Fruit fly (Drosophila melanogaster) whole organism, embryonic: Measurements from ENCODE around the gene CG14851.
A peak's percentile ranks its signal among the peaks of the same experiment; 100 is the strongest.

ENCODE experiments used
- Aef1 ChIP-seq: fragments of 200-800 bp; sonication (Bioruptor generic); IDR thresholded peaks from 3 replicates; pipeline ENCODE4 v1.3.6; 2022; ENCODE audit warnings: missing biosample characterization, missing genetic modification characterization
- CG14050 ChIP-seq: fragments of 200-800 bp; sonication (Bioruptor generic); IDR thresholded peaks from 3 replicates; pipeline ENCODE4 v1.3.6; 2022; ENCODE audit warnings: missing biosample characterization, missing genetic modification characterization
- CG15479 ChIP-seq: fragments of 200-800 bp; sonication (Bioruptor generic); optimal IDR thresholded peaks from 3 replicates; lab custom pipeline; 2019; ENCODE audit warnings: missing biosample characterization, mild to moderate bottlenecking, missing genetic modification characterization, moderate library complexity
- CG15696 ChIP-seq: fragments of 200-800 bp; sonication (Bioruptor generic); optimal IDR thresholded peaks from 2 replicates; lab custom pipeline; 2019; ENCODE audit warnings: missing biosample characterization, mild to moderate bottlenecking, missing genetic modification characterization, moderate library complexity
- CG17359 ChIP-seq: fragments of 200-800 bp; sonication (Bioruptor generic); optimal IDR thresholded peaks from 3 replicates; lab custom pipeline; 2018; ENCODE audit warnings: missing biosample characterization, mild to moderate bottlenecking, missing genetic modification characterization, moderate library complexity
- CG17568 ChIP-seq: fragments of 200-800 bp; sonication (Bioruptor generic); optimal IDR thresholded peaks from 2 replicates; lab custom pipeline; 2018; ENCODE audit warnings: missing biosample characterization, mild to moderate bottlenecking, missing genetic modification characterization, moderate library complexity
- CG18262 ChIP-seq: fragments of 200-800 bp; optimal IDR thresholded peaks from 3 replicates; lab custom pipeline; 2019; ENCODE audit warnings: missing biosample characterization, mild to moderate bottlenecking, missing genetic modification characterization, moderate library complexity
- CG2202 ChIP-seq: fragments of 200-800 bp; sonication (Bioruptor generic); optimal IDR thresholded peaks from 2 replicates; lab custom pipeline; 2018; ENCODE audit warnings: missing biosample characterization, mild to moderate bottlenecking, missing genetic modification characterization
- CG3163 ChIP-seq: fragments of 200-800 bp; sonication (Bioruptor generic); optimal IDR thresholded peaks from 3 replicates; lab custom pipeline; 2016; ENCODE audit warnings: missing biosample characterization, missing genetic modification characterization
- CG33557 ChIP-seq: fragments of 200-800 bp; sonication (Bioruptor generic); optimal IDR thresholded peaks from 2 replicates; lab custom pipeline; 2019; ENCODE audit warnings: missing biosample characterization, mild to moderate bottlenecking, missing genetic modification characterization, moderate library complexity
- CG34422 ChIP-seq: fragments of 200-800 bp; sonication (Bioruptor generic); IDR thresholded peaks from 3 replicates; pipeline ENCODE4 v1.3.6; 2022; ENCODE audit warnings: missing biosample characterization, missing genetic modification characterization
- CG7556 ChIP-seq: fragments of 200-800 bp; sonication (Bioruptor generic); optimal IDR thresholded peaks from 2 replicates; lab custom pipeline; 2017; ENCODE audit warnings: missing biosample characterization, mild to moderate bottlenecking, missing genetic modification characterization
- CG7928 ChIP-seq: fragments of 200-800 bp; sonication (Bioruptor generic); optimal IDR thresholded peaks from 2 replicates; lab custom pipeline; 2017; ENCODE audit warnings: missing biosample characterization, mild to moderate bottlenecking, missing genetic modification characterization
- CG8944 ChIP-seq: fragments of 200-800 bp; sonication (Bioruptor generic); optimal IDR thresholded peaks from 3 replicates; lab custom pipeline; 2016; ENCODE audit warnings: missing biosample characterization, missing genetic modification characterization
- Camta ChIP-seq: fragments of 200-800 bp; sonication (Bioruptor generic); optimal IDR thresholded peaks from 2 replicates; lab custom pipeline; 2016; ENCODE audit warnings: missing biosample characterization, missing genetic modification characterization
- Chrac-16 ChIP-seq: fragments of 200-800 bp; sonication (Bioruptor generic); optimal IDR thresholded peaks from 3 replicates; lab custom pipeline; 2016; ENCODE audit warnings: missing biosample characterization, missing genetic modification characterization
- D19B ChIP-seq: fragments of 200-800 bp; sonication (Bioruptor generic); optimal IDR thresholded peaks from 2 replicates; lab custom pipeline; 2017; ENCODE audit warnings: missing biosample characterization, mild to moderate bottlenecking, missing genetic modification characterization
- Dll ChIP-seq: fragments of 200-800 bp; sonication (Bioruptor generic); IDR thresholded peaks from 4 replicates; pipeline ENCODE4 v1.3.6; 2022; ENCODE audit warnings: missing biosample characterization, missing genetic modification characterization; ENCODE audit not compliant: partially characterized antibody
- Dp ChIP-seq: fragments of 200-800 bp; sonication (Bioruptor generic); optimal IDR thresholded peaks from 2 replicates; lab custom pipeline; 2018; ENCODE audit warnings: missing biosample characterization, mild to moderate bottlenecking, missing genetic modification characterization, moderate library complexity
- Drgx ChIP-seq: fragments of 200-800 bp; sonication (Bioruptor generic); IDR thresholded peaks from 2 replicates; pipeline ENCODE4 v1.3.6; 2022; ENCODE audit warnings: missing biosample characterization, missing genetic modification characterization
- HmgD ChIP-seq: fragments of 200-800 bp; sonication (Bioruptor generic); optimal IDR thresholded peaks from 3 replicates; lab custom pipeline; 2016; ENCODE audit warnings: missing biosample characterization, missing genetic modification characterization
- Hr39 ChIP-seq: fragments of >200 bp; optimal IDR thresholded peaks from 2 replicates; lab custom pipeline; 2017
- Pdp1 ChIP-seq, 2 experiments: fragments of 200-800 bp; sonication (Bioruptor generic); optimal IDR thresholded peaks; 3 replicates each; lab custom pipeline; 2016; ENCODE audit warnings: missing biosample characterization in 2 of 2, missing genetic modification characterization in 2 of 2, mild to moderate bottlenecking in 1 of 2, moderate library complexity in 1 of 2
- Xbp1 ChIP-seq: fragments of 200-800 bp; sonication (Bioruptor generic); optimal IDR thresholded peaks from 3 replicates; lab custom pipeline; 2016; ENCODE audit warnings: missing biosample characterization, mild to moderate bottlenecking, missing genetic modification characterization
- Xrp1 ChIP-seq: fragments of 200-800 bp; sonication (Bioruptor generic); IDR thresholded peaks from 2 replicates; pipeline ENCODE4 v1.3.6; 2022; ENCODE audit warnings: missing biosample characterization, missing genetic modification characterization
- bab2 ChIP-seq: fragments of 200-800 bp; sonication (Bioruptor generic); optimal IDR thresholded peaks from 2 replicates; lab custom pipeline; 2016; ENCODE audit warnings: missing biosample characterization, missing genetic modification characterization
- bowl ChIP-seq: fragments of 200-800 bp; sonication (Bioruptor generic); IDR thresholded peaks from 2 replicates; pipeline ENCODE4 v1.3.6; 2022; ENCODE audit warnings: missing biosample characterization, missing genetic modification characterization
- bsh ChIP-seq, 2 experiments: fragments of 200-800 bp; sonication (Bioruptor generic); optimal IDR thresholded peaks; 2 replicates each; lab custom pipeline; 2017 to 2018; ENCODE audit warnings: mild to moderate bottlenecking in 2 of 2, missing biosample characterization in 2 of 2, missing genetic modification characterization in 2 of 2, moderate library complexity in 1 of 2
- chif ChIP-seq, 2 experiments: fragments of 200-800 bp; sonication (Bioruptor generic); optimal IDR thresholded peaks; 3 replicates each; lab custom pipeline; 2016; ENCODE audit warnings: missing biosample characterization in 2 of 2, missing genetic modification characterization in 2 of 2
- chinmo ChIP-seq: fragments of 200-800 bp; sonication (Bioruptor generic); IDR thresholded peaks from 4 replicates; pipeline ENCODE4 v1.3.6; 2022; ENCODE audit warnings: missing biosample characterization, missing genetic modification characterization; ENCODE audit not compliant: partially characterized antibody
- ci ChIP-seq: fragments of 200-800 bp; sonication (Bioruptor generic); IDR thresholded peaks from 3 replicates; pipeline ENCODE4 v1.3.6; 2022; ENCODE audit warnings: missing biosample characterization, missing genetic modification characterization
- corto ChIP-seq: fragments of 200-800 bp; sonication (Bioruptor generic); optimal IDR thresholded peaks from 2 replicates; lab custom pipeline; 2016; ENCODE audit warnings: missing biosample characterization, mild to moderate bottlenecking, missing genetic modification characterization, moderate library complexity
- dati ChIP-seq: fragments of 200-800 bp; sonication (Bioruptor generic); IDR thresholded peaks from 2 replicates; pipeline ENCODE4 v1.3.6; 2022; ENCODE audit warnings: missing biosample characterization, missing genetic modification characterization
- emc ChIP-seq: fragments of 200-800 bp; sonication (Bioruptor generic); optimal IDR thresholded peaks from 2 replicates; lab custom pipeline; 2016; ENCODE audit warnings: missing biosample characterization, missing genetic modification characterization
- ems ChIP-seq: fragments of 200-800 bp; sonication (Bioruptor generic); optimal IDR thresholded peaks from 3 replicates; lab custom pipeline; 2016; ENCODE audit warnings: missing biosample characterization, missing genetic modification characterization
- fd3F ChIP-seq: fragments of 200-800 bp; sonication (Bioruptor generic); optimal IDR thresholded peaks from 2 replicates; lab custom pipeline; 2018; ENCODE audit warnings: missing biosample characterization, mild to moderate bottlenecking, missing genetic modification characterization, moderate library complexity
- gsb ChIP-seq: fragments of 200-800 bp; sonication (Bioruptor generic); IDR thresholded peaks from 2 replicates; pipeline ENCODE4 v1.3.6; 2022; ENCODE audit warnings: missing biosample characterization, missing genetic modification characterization
- org-1 ChIP-seq: fragments of 200-800 bp; sonication (Bioruptor generic); optimal IDR thresholded peaks from 2 replicates; lab custom pipeline; 2017; ENCODE audit warnings: missing biosample characterization, missing genetic modification characterization
- pb ChIP-seq: fragments of 200-800 bp; sonication (Bioruptor generic); optimal IDR thresholded peaks from 3 replicates; lab custom pipeline; 2016; ENCODE audit warnings: missing biosample characterization, missing genetic modification characterization
- psq ChIP-seq: fragments of 200-800 bp; sonication (Bioruptor generic); optimal IDR thresholded peaks from 2 replicates; lab custom pipeline; 2017; ENCODE audit warnings: missing biosample characterization, missing genetic modification characterization
- ranshi ChIP-seq: fragments of 200-800 bp; sonication (Bioruptor generic); IDR thresholded peaks from 2 replicates; pipeline ENCODE4 v1.3.6; 2022; ENCODE audit warnings: missing biosample characterization, missing genetic modification characterization
- repo ChIP-seq: fragments of 200-800 bp; sonication (Bioruptor generic); optimal IDR thresholded peaks from 2 replicates; lab custom pipeline; 2016; ENCODE audit warnings: missing biosample characterization, missing genetic modification characterization
- rib ChIP-seq: fragments of 200-800 bp; sonication (Bioruptor generic); IDR thresholded peaks from 2 replicates; pipeline ENCODE4 v1.3.6; 2022; ENCODE audit warnings: missing biosample characterization, missing genetic modification characterization
- schlank ChIP-seq: fragments of 200-800 bp; sonication (Bioruptor generic); optimal IDR thresholded peaks from 2 replicates; lab custom pipeline; 2018; ENCODE audit warnings: missing biosample characterization, mild to moderate bottlenecking, missing genetic modification characterization
- sim ChIP-seq: fragments of 200-800 bp; sonication (Bioruptor generic); IDR thresholded peaks from 2 replicates; pipeline ENCODE4 v1.3.6; 2022; ENCODE audit warnings: missing biosample characterization, missing genetic modification characterization
- slp2 ChIP-seq: fragments of 200-800 bp; sonication (Bioruptor generic); optimal IDR thresholded peaks from 2 replicates; lab custom pipeline; 2016; ENCODE audit warnings: missing biosample characterization, missing genetic modification characterization
- so ChIP-seq: fragments of 200-800 bp; sonication (Bioruptor generic); IDR thresholded peaks from 3 replicates; pipeline ENCODE4 v1.3.6; 2022; ENCODE audit warnings: missing biosample characterization, missing genetic modification characterization
- sr ChIP-seq: fragments of 200-800 bp; sonication (Bioruptor generic); IDR thresholded peaks from 3 replicates; pipeline ENCODE4 v1.3.6; 2022; ENCODE audit warnings: missing biosample characterization, missing genetic modification characterization
- twi ChIP-seq: fragments of 200-800 bp; optimal IDR thresholded peaks from 2 replicates; lab custom pipeline; 2019; ENCODE audit warnings: missing biosample characterization, mild to moderate bottlenecking, missing genetic modification characterization, moderate library complexity
- zfh2 ChIP-seq: fragments of 200-800 bp; sonication (Bioruptor generic); optimal IDR thresholded peaks from 2 replicates; lab custom pipeline; 2016; ENCODE audit warnings: missing biosample characterization, missing genetic modification characterization

Gene CG14851

dm6 chr3R:14586480-14587443 is 24.6 kb downstream of the CG14851 start:
- no peak for TF ChIP-seq gsb (GFP tag; lab: Robert Waterston, UW)
- TF ChIP-seq fd3F (GFP tag; lab: Kevin White, UChicago): no peak
- no peak for TF ChIP-seq CG34422 (GFP tag; lab: Robert Waterston, UW)
- TF ChIP-seq Xrp1 (GFP tag; lab: Robert Waterston, UW): peak; percentile 39; the same call in 1 of the 2 replicates
- TF ChIP-seq emc (GFP tag; lab: Kevin White, UChicago): no peak
- TF ChIP-seq Aef1 (GFP tag; lab: Robert Waterston, UW): no peak
- TF ChIP-seq zfh2 (GFP tag; lab: Kevin White, UChicago): no peak
- TF ChIP-seq CG7556 (GFP tag; lab: Kevin White, UChicago): no peak
- TF ChIP-seq schlank: no peak
- TF ChIP-seq CG33557 (GFP tag; lab: Kevin White, UChicago): peak; percentile 43
- TF ChIP-seq bab2: no peak
- peak; percentile 98 for TF ChIP-seq twi
- TF ChIP-seq CG14050 (GFP tag; lab: Robert Waterston, UW): no peak
- TF ChIP-seq bsh (GFP tag; optimal IDR thresholded peaks at IDR 0.05; lab: Kevin White, UChicago): peak in 1 of 2 experiments; percentile 8
- TF ChIP-seq Drgx (GFP tag; lab: Robert Waterston, UW): no peak
- TF ChIP-seq so: no peak
- TF ChIP-seq pb: no peak
- TF ChIP-seq HmgD (GFP tag; lab: Kevin White, UChicago): no peak
- TF ChIP-seq Dp (GFP tag; lab: Kevin White, UChicago): no peak
- no peak for TF ChIP-seq chinmo (GFP tag; lab: Robert Waterston, UW)
- TF ChIP-seq ems (GFP tag; lab: Kevin White, UChicago): no peak
- no peak for TF ChIP-seq Xbp1 (GFP tag; lab: Kevin White, UChicago)
- no peak for TF ChIP-seq CG17568 (GFP tag; lab: Kevin White, UChicago)
- no peak for TF ChIP-seq dati (GFP tag; lab: Robert Waterston, UW)
- TF ChIP-seq Chrac-16: peak; percentile 19
- no peak for TF ChIP-seq bowl
- no peak for TF ChIP-seq CG2202 (tag; lab: Kevin White, UChicago)
- TF ChIP-seq repo (GFP tag; lab: Kevin White, UChicago): no peak
- peak in 1 of 2 experiments; percentile 12 for TF ChIP-seq chif (GFP tag; optimal IDR thresholded peaks at IDR 0.05; lab: Kevin White, UChicago)
- no peak for TF ChIP-seq sr (GFP tag; lab: Robert Waterston, UW)
- TF ChIP-seq Pdp1 (GFP tag; optimal IDR thresholded peaks at IDR 0.05; lab: Kevin White, UChicago): no peak
- no peak for TF ChIP-seq ranshi
- TF ChIP-seq org-1 (GFP tag; lab: Kevin White, UChicago): no peak
- no peak for TF ChIP-seq rib
- peak; percentile 58 for TF ChIP-seq CG18262 (tag; lab: Kevin White, UChicago)
- no peak for TF ChIP-seq CG7928 (GFP tag; lab: Kevin White, UChicago)
- TF ChIP-seq ci: no peak
- TF ChIP-seq D19B: no peak
- TF ChIP-seq Camta (GFP tag; lab: Kevin White, UChicago): no peak
- no peak for TF ChIP-seq corto (GFP tag; lab: Kevin White, UChicago)
- no peak for TF ChIP-seq slp2 (GFP tag; lab: Kevin White, UChicago)
- no peak for TF ChIP-seq CG17359 (tag; lab: Kevin White, UChicago)
- no peak for TF ChIP-seq CG8944 (GFP tag; lab: Kevin White, UChicago)
- peak; percentile 37 for TF ChIP-seq CG15696
- no peak for TF ChIP-seq psq (GFP tag; lab: Kevin White, UChicago)
- TF ChIP-seq Hr39 (lab: Kevin White, UChicago): no peak
- TF ChIP-seq Dll (GFP tag; lab: Robert Waterston, UW): no peak
- TF ChIP-seq CG3163 (GFP tag; lab: Kevin White, UChicago): no peak
- TF ChIP-seq CG15479 (GFP tag; lab: Kevin White, UChicago): peak; percentile 24
- TF ChIP-seq sim: no peak
